Fruit fly (Drosophila melanogaster): Measurements from ENCODE around the gene CG13055.

CG13055 gene

dm6 chr3L:16241296-16241695, 10.9 kb downstream of the CG13055 start:
- TF ChIP-seq Clk (GFP tag; optimal IDR thresholded peaks at IDR 0.05) (no peak), CG12768 (GFP tag; optimal IDR thresholded peaks at IDR 0.05) (no peak), Hr96 (GFP tag; optimal IDR thresholded peaks at IDR 0.05) (no peak), pad (GFP tag; optimal IDR thresholded peaks at IDR 0.05) (no peak), cic (GFP tag; optimal IDR thresholded peaks at IDR 0.05) (no peak), CG7045 (GFP tag; optimal IDR thresholded peaks at IDR 0.05) (no peak), tj (GFP tag; optimal IDR thresholded peaks at IDR 0.05) (no peak)

dm6 chr3L:16233850-16234494, 18.2 kb downstream of the CG13055 start:
- TF ChIP-seq toe (GFP tag; optimal IDR thresholded peaks at IDR 0.05) (peak; percentile 21), tj (GFP tag; optimal IDR thresholded peaks at IDR 0.05) (peak; percentile 79), CG33017 (tag; optimal IDR thresholded peaks at IDR 0.05) (peak; percentile 28), CG12768 (GFP tag; optimal IDR thresholded peaks at IDR 0.05) (peak; percentile 70), kay (GFP tag; ENCODE audit: borderline replicate concordance) (peak; percentile 89), Clk (GFP tag; optimal IDR thresholded peaks at IDR 0.05) (no peak), CG7045 (GFP tag; optimal IDR thresholded peaks at IDR 0.05) (peak; percentile 16), Crg-1 (GFP tag; optimal IDR thresholded peaks at IDR 0.05) (no peak), CG11617 (GFP tag; optimal IDR thresholded peaks at IDR 0.05) (peak; percentile 61), cic (GFP tag; optimal IDR thresholded peaks at IDR 0.05) (peak; percentile 65), CG5204 (GFP tag; optimal IDR thresholded peaks at IDR 0.05) (no peak), ovo (GFP tag; optimal IDR thresholded peaks at IDR 0.05) (peak; percentile 34), cnc (optimal IDR thresholded peaks at IDR 0.05) (peak in 1 of 2 experiments; percentile 53), CG7101 (tag; optimal IDR thresholded peaks at IDR 0.05) (peak; percentile 48), Mnt (GFP tag; optimal IDR thresholded peaks at IDR 0.05) (peak; percentile 43), CG14711 (tag; optimal IDR thresholded peaks at IDR 0.05) (peak; percentile 23), bab1 (GFP tag; optimal IDR thresholded peaks at IDR 0.05) (no peak)

- no peak for TF ChIP-seq CG7045 (GFP tag; optimal IDR thresholded peaks at IDR 0.05)
- peak; percentile 10 for TF ChIP-seq bab1 (GFP tag; optimal IDR thresholded peaks at IDR 0.05)
- TF ChIP-seq kay (GFP tag; ENCODE audit: borderline replicate concordance) = peak; percentile 9
These were observed 19.2 kb downstream of the CG13055 start, which contains the start of gene Hsc20 for dm6 chr3L:16232924-16233323. TSS of gene Hsc20 (plus strand) at chr3L:16233127.

dm6 chr3L:16231857-16232256, 20.3 kb downstream of the CG13055 start, which contains the start of the genes PDCD-5 and MED10:
TSS of gene PDCD-5 (minus strand) at chr3L:16232038.
TSS of gene MED10 (plus strand) at chr3L:16232084.
- TF ChIP-seq CG7045 (GFP tag; optimal IDR thresholded peaks at IDR 0.05) (no peak), CG14711 (tag; optimal IDR thresholded peaks at IDR 0.05) (peak; percentile 40), CG33017 (tag; optimal IDR thresholded peaks at IDR 0.05) (no peak), CG1620 (GFP tag; optimal IDR thresholded peaks at IDR 0.05) (peak; percentile 19), Clk (GFP tag; optimal IDR thresholded peaks at IDR 0.05) (no peak), pad (GFP tag; optimal IDR thresholded peaks at IDR 0.05) (no peak), CG7101 (tag; optimal IDR thresholded peaks at IDR 0.05) (peak; percentile 11), cic (GFP tag; optimal IDR thresholded peaks at IDR 0.05) (peak; percentile 28), Mnt (GFP tag; optimal IDR thresholded peaks at IDR 0.05) (peak; percentile 54), bab1 (GFP tag; optimal IDR thresholded peaks at IDR 0.05) (peak; percentile 70)

- peak; percentile 85 for TF ChIP-seq Crg-1 (GFP tag; optimal IDR thresholded peaks at IDR 0.05)
- peak; percentile 75 for TF ChIP-seq bab1 (GFP tag; optimal IDR thresholded peaks at IDR 0.05)
- TF ChIP-seq CG7045 (GFP tag; optimal IDR thresholded peaks at IDR 0.05) = peak; percentile 86
- peak; percentile 93 for TF ChIP-seq CG7101 (tag; optimal IDR thresholded peaks at IDR 0.05)
- TF ChIP-seq CG11617 (GFP tag; optimal IDR thresholded peaks at IDR 0.05) = peak; percentile 81
- peak; percentile 92 for TF ChIP-seq CG33017 (tag; optimal IDR thresholded peaks at IDR 0.05)
- TF ChIP-seq CG5204 (GFP tag; optimal IDR thresholded peaks at IDR 0.05) = peak; percentile 62
- peak; percentile 98 for TF ChIP-seq Mnt (GFP tag; optimal IDR thresholded peaks at IDR 0.05)
- TF ChIP-seq ovo (GFP tag; optimal IDR thresholded peaks at IDR 0.05) = peak; percentile 52
- peak; percentile 76 for TF ChIP-seq CG12768 (GFP tag; optimal IDR thresholded peaks at IDR 0.05)
- peak; percentile 43 for TF ChIP-seq cic (GFP tag; optimal IDR thresholded peaks at IDR 0.05)
- TF ChIP-seq CG1620 (GFP tag; optimal IDR thresholded peaks at IDR 0.05) = peak; percentile 69
- TF ChIP-seq pad (GFP tag; optimal IDR thresholded peaks at IDR 0.05) = peak; percentile 58
- TF ChIP-seq Clk (GFP tag; optimal IDR thresholded peaks at IDR 0.05) = peak; percentile 36
- no peak for TF ChIP-seq cnc (optimal IDR thresholded peaks at IDR 0.05)
- TF ChIP-seq Hr96 (GFP tag; optimal IDR thresholded peaks at IDR 0.05) = no peak
- peak; percentile 89 for TF ChIP-seq CG14711 (tag; optimal IDR thresholded peaks at IDR 0.05)
- TF ChIP-seq toe (GFP tag; optimal IDR thresholded peaks at IDR 0.05) = peak; percentile 70
- peak; percentile 13 for TF ChIP-seq kay (GFP tag; ENCODE audit: borderline replicate concordance)
- TF ChIP-seq tj (GFP tag; optimal IDR thresholded peaks at IDR 0.05) = peak; percentile 54
These were observed 23.4 kb downstream of the CG13055 start, which contains the start of gene Tmx3 for dm6 chr3L:16228659-16229205. TSS of gene Tmx3 (plus strand) at chr3L:16229100.

dm6 chr3L:16225175-16225574, 27.0 kb downstream of the CG13055 start:
- TF ChIP-seq CG11617 (GFP tag; optimal IDR thresholded peaks at IDR 0.05) (no peak), CG7045 (GFP tag; optimal IDR thresholded peaks at IDR 0.05) (no peak), Clk (GFP tag; optimal IDR thresholded peaks at IDR 0.05) (no peak), kay (GFP tag; ENCODE audit: borderline replicate concordance) (no peak), tj (GFP tag; optimal IDR thresholded peaks at IDR 0.05) (no peak), CG14711 (tag; optimal IDR thresholded peaks at IDR 0.05) (no peak), Mnt (GFP tag; optimal IDR thresholded peaks at IDR 0.05) (no peak)
